Fruit fly (Drosophila melanogaster): Measurements from ENCODE around the gene CG42460.

CG42460 gene

dm6 chr2L:3356193-3356645 lies 32.1 kb downstream of the CG42460 start (continued):
- peak; percentile 1 for TF ChIP-seq CG34376 (GFP tag; optimal IDR thresholded peaks at IDR 0.05)
- TF ChIP-seq CG10565 (GFP tag; optimal IDR thresholded peaks at IDR 0.05), result no peak
- TF ChIP-seq B-H1 (GFP tag; IDR thresholded peaks at IDR 0.05), result no peak
- TF ChIP-seq ATbp (GFP tag; optimal IDR thresholded peaks at IDR 0.05), result no peak
- TF ChIP-seq CTCF (GFP tag; optimal IDR thresholded peaks at IDR 0.05), result no peak
- no peak for TF ChIP-seq C15 (GFP tag; IDR thresholded peaks at IDR 0.05)
- peak; percentile 71; the same call in 1 of the 2 replicates for TF ChIP-seq Rfx (GFP tag; IDR thresholded peaks at IDR 0.05)
- TF ChIP-seq Opbp (GFP tag; IDR thresholded peaks at IDR 0.05; ENCODE audit: partially characterized antibody), result no peak
- peak; percentile 55 for TF ChIP-seq Ets65A (GFP tag)
- no peak for TF ChIP-seq Dp (GFP tag; optimal IDR thresholded peaks at IDR 0.05)
- TF ChIP-seq emc (GFP tag; optimal IDR thresholded peaks at IDR 0.05), result no peak
- TF ChIP-seq unc-4 (GFP tag; IDR thresholded peaks at IDR 0.05; ENCODE audit: partially characterized antibody), result no peak
- TF ChIP-seq CG17912 (GFP tag; optimal IDR thresholded peaks at IDR 0.05), result no peak
- TF ChIP-seq Deaf1 (tag; optimal IDR thresholded peaks at IDR 0.05), result no peak
- no peak for TF ChIP-seq danr (GFP tag; IDR thresholded peaks at IDR 0.05)
- TF ChIP-seq row (GFP tag; IDR thresholded peaks at IDR 0.05), result peak; percentile 36; the same call in 1 of the 3 replicates
- TF ChIP-seq CG4617 (GFP tag; optimal IDR thresholded peaks at IDR 0.05; ENCODE audit: borderline replicate concordance), result no peak
- peak; percentile 2 for TF ChIP-seq CG10209 (GFP tag; optimal IDR thresholded peaks at IDR 0.05)
- no peak for TF ChIP-seq CG6272 (GFP tag; IDR thresholded peaks at IDR 0.05)
- TF ChIP-seq CG18764 (GFP tag; optimal IDR thresholded peaks at IDR 0.05), result no peak
- TF ChIP-seq lab (GFP tag; optimal IDR thresholded peaks at IDR 0.05), result peak; percentile 41
- no peak for TF ChIP-seq TFAM (GFP tag; optimal IDR thresholded peaks at IDR 0.05)
- peak; percentile 3 for TF ChIP-seq CG1792 (GFP tag; optimal IDR thresholded peaks at IDR 0.05)
- no peak for TF ChIP-seq stwl (tag; optimal IDR thresholded peaks at IDR 0.05)
- no peak for TF ChIP-seq Nf-YB (GFP tag; optimal IDR thresholded peaks at IDR 0.05)
- peak; percentile 30 for TF ChIP-seq CG30403 (GFP tag; optimal IDR thresholded peaks at IDR 0.05)
- TF ChIP-seq Vsx1 (GFP tag; optimal IDR thresholded peaks at IDR 0.05), result peak; percentile 18
- peak; percentile 11 for TF ChIP-seq schlank (tag; optimal IDR thresholded peaks at IDR 0.05)
- TF ChIP-seq Pdp1 (GFP tag; optimal IDR thresholded peaks at IDR 0.05), result no peak
- TF ChIP-seq CG8478 (optimal IDR thresholded peaks at IDR 0.05), result no peak
- peak; percentile 24 for TF ChIP-seq CG17385 (GFP tag; optimal IDR thresholded peaks at IDR 0.05)
- peak; percentile 60 for TF ChIP-seq sens (GFP tag)
- TF ChIP-seq Sin3A (optimal IDR thresholded peaks at IDR 0.05), result no peak
- peak in 1 of 2 experiments; percentile 29 for TF ChIP-seq dpn (GFP tag; optimal IDR thresholded peaks at IDR 0.05)
- TF ChIP-seq ro (GFP tag; IDR thresholded peaks at IDR 0.05), result no peak
- TF ChIP-seq klu (GFP tag; IDR thresholded peaks at IDR 0.05), result 0 out of 2 replicates have a peak, but pooled peaks have one; percentile 1
- peak; percentile 45 for TF ChIP-seq CG13624 (GFP tag; optimal IDR thresholded peaks at IDR 0.05)
- TF ChIP-seq HHEX (GFP tag; optimal IDR thresholded peaks at IDR 0.05), result peak; percentile 41
- TF ChIP-seq trh (GFP tag; optimal IDR thresholded peaks at IDR 0.05), result no peak
- peak in 1 of 2 experiments; percentile 10 for TF ChIP-seq Trl (optimal IDR thresholded peaks at IDR 0.05)
- no peak for TF ChIP-seq Trl (GFP tag; optimal IDR thresholded peaks at IDR 0.05)
- no peak for TF ChIP-seq CG30431 (GFP tag; optimal IDR thresholded peaks at IDR 0.05)
- no peak for TF ChIP-seq CG5953 (GFP tag; IDR thresholded peaks at IDR 0.05)
- no peak for TF ChIP-seq Ssrp (tag; optimal IDR thresholded peaks at IDR 0.05)
- peak; percentile 45; the same call in 2 of the 3 replicates for TF ChIP-seq Aef1 (GFP tag; IDR thresholded peaks at IDR 0.05)
- TF ChIP-seq gsb (GFP tag; IDR thresholded peaks at IDR 0.05), result no peak
- peak; percentile 13; the same call in 1 of the 2 replicates for TF ChIP-seq Adf1 (GFP tag; IDR thresholded peaks at IDR 0.05)
- no peak for TF ChIP-seq BEAF-32 (GFP tag; optimal IDR thresholded peaks at IDR 0.05)
- TF ChIP-seq CG1647 (GFP tag; optimal IDR thresholded peaks at IDR 0.05), result peak; percentile 2
- TF ChIP-seq CG7963 (GFP tag; IDR thresholded peaks at IDR 0.05; ENCODE audit: partially characterized antibody), result no peak
- no peak for TF ChIP-seq CG4730 (GFP tag; IDR thresholded peaks at IDR 0.05)
- no peak for TF ChIP-seq CG9437 (GFP tag; optimal IDR thresholded peaks at IDR 0.05)
- no peak for TF ChIP-seq Hsf (GFP tag; optimal IDR thresholded peaks at IDR 0.05)
